Worm (Caenorhabditis elegans) whole organism, L1 larva: ENCODE measurements around the gene pph-4.1.

Experiments
- C04F5.9 ChIP-seq: sonication (generic microtip); optimal IDR thresholded peaks from 2 replicates; lab custom pipeline; 2016; ENCODE audit warnings: missing genetic modification characterization, missing compliant biosample characterization
- C16A3.4 ChIP-seq: fragments of 150-350 bp; optimal IDR thresholded peaks from 2 replicates; lab custom pipeline; 2014; ENCODE audit warnings: missing biosample characterization, missing genetic modification characterization
- dpl-1 ChIP-seq, 3 experiments: fragments of 150-350 bp in 2 of 3; sonication (generic microtip) in 1 of 3; optimal IDR thresholded peaks; 2 replicates each; lab custom pipeline; 2014 to 2017; ENCODE audit warnings: missing biosample characterization in 3 of 3, missing genetic modification characterization in 3 of 3, missing genetic modification reagents in 3 of 3
- elt-3 ChIP-seq, 6 experiments: fragments of 150-350 bp in 1 of 6; sonication (generic microtip); optimal IDR thresholded peaks; 2 replicates each; lab custom pipeline; 2017 to 2018; ENCODE audit warnings: missing biosample characterization in 6 of 6, missing genetic modification characterization in 6 of 6, inconsistent platforms in 1 of 6
- mdl-1 ChIP-seq, 2 experiments: fragments of 150-350 bp; optimal IDR thresholded peaks; 2 replicates each; lab custom pipeline; 2014 to 2017; ENCODE audit warnings: missing biosample characterization in 2 of 2, missing genetic modification characterization in 2 of 2, inconsistent platforms in 1 of 2
- nhr-11 ChIP-seq: fragments of 150-350 bp; optimal IDR thresholded peaks from 2 replicates; lab custom pipeline; 2014; ENCODE audit warnings: missing biosample characterization, missing genetic modification characterization
- nhr-237 ChIP-seq: fragments of 150-350 bp; optimal IDR thresholded peaks from 2 replicates; lab custom pipeline; 2014; ENCODE audit warnings: missing biosample characterization, missing genetic modification characterization
- nhr-84 ChIP-seq: sonication (generic microtip); optimal IDR thresholded peaks from 2 replicates; lab custom pipeline; 2017; ENCODE audit warnings: missing biosample characterization, missing genetic modification characterization
- pag-3 ChIP-seq: sonication (generic microtip); optimal IDR thresholded peaks from 2 replicates; lab custom pipeline; 2017; ENCODE audit warnings: missing genetic modification characterization, mild to moderate bottlenecking, missing compliant biosample characterization, antibody characterized with exemption, borderline replicate concordance; ENCODE audit not compliant: insufficient read depth
- skn-1 ChIP-seq: fragments of 150-350 bp; optimal IDR thresholded peaks from 2 replicates; lab custom pipeline; 2014; ENCODE audit warnings: missing biosample characterization, missing genetic modification characterization

ce11 chrIII:12369476-12369875 is 18.3 kb upstream of the pph-4.1 start:
- TF ChIP-seq nhr-11 (tag; lab: Kevin White, UChicago) (no peak), elt-3 (tag; optimal IDR thresholded peaks at IDR 0.05; lab: Kevin White, UChicago) (no peak), mdl-1 (tag; optimal IDR thresholded peaks at IDR 0.05; lab: Kevin White, UChicago) (no peak), pag-3 (no peak), skn-1 (peak; percentile 33), nhr-237 (tag; lab: Kevin White, UChicago) (no peak), nhr-84 (tag; lab: Kevin White, UChicago) (no peak), C04F5.9 (tag; lab: Kevin White, UChicago) (no peak), C16A3.4 (tag; lab: Kevin White, UChicago) (no peak), dpl-1 (GFP tag; optimal IDR thresholded peaks at IDR 0.05; lab: Kevin White, UChicago) (peak in 2 of 3 experiments; percentile 49 to 52)
